Comparison of ENCODE assay signal across 1 fruit fly cellular context in the genomic region with DNA sequence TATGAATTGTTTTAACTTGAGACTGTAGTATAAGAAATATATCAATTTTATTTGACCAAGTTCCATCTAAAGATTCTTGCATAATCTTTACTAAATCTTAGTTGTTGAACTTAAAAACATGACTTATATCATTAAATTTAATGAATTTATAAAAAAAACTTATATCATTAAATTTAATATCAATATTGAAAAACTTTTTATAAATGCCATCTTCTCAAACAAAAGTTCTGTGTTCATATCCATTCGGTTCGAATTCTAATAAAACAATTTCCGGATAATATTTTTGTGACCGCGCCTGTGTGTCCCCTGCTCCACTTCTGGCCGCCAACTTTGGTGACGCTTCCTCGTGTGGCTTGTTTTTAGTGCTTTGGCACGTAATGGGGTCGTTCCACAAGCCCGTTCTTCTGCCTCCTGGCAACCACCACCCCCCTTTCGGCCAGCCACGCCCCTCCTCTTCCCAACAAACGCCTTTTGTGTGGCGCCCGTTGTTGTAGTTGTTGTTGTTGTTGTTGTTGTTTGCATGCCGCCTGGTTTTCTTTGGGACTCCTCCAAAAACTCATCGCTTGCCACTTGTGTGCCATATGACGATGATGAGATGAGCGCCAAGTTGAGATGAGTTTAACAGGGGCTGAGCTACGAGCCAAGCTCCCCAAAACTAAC.
TF ChIP-seq lines count a peak whose summit lies in the region.

No protein-coding gene starts in this region.

TF ChIP-seq in whole organism, embryonic, 481 proteins besides CTCF, POLR2A, EP300 and RAD21 (continued from another document):
- no peak for TF ChIP-seq CG4282 (GFP tag; optimal IDR thresholded peaks at IDR 0.05; lab: Kevin White, UChicago)
- peak; percentile 3 for TF ChIP-seq CG7839 (tag; optimal IDR thresholded peaks at IDR 0.05; lab: Kevin White, UChicago)
- no peak for TF ChIP-seq Oaz (GFP tag; IDR thresholded peaks at IDR 0.05; lab: Robert Waterston, UW)
- peak; percentile 86 for TF ChIP-seq abd-A (tag; optimal IDR thresholded peaks at IDR 0.05; lab: Kevin White, UChicago)
- no peak for TF ChIP-seq CG15073 (GFP tag; optimal IDR thresholded peaks at IDR 0.05; lab: Kevin White, UChicago)
- 0 out of 2 replicates have a peak, but pooled peaks have one; percentile 13 for TF ChIP-seq CG14014 (GFP tag; IDR thresholded peaks at IDR 0.05; lab: Robert Waterston, UW)
- no peak for TF ChIP-seq Nf-YC (tag; optimal IDR thresholded peaks at IDR 0.05; lab: Kevin White, UChicago)
- no peak for TF ChIP-seq CG34376 (GFP tag; optimal IDR thresholded peaks at IDR 0.05; lab: Kevin White, UChicago)
- TF ChIP-seq eyg (GFP tag; optimal IDR thresholded peaks at IDR 0.05; lab: Kevin White, UChicago), result no peak
- peak; percentile 13 for TF ChIP-seq PHDP (tag; optimal IDR thresholded peaks at IDR 0.05; lab: Kevin White, UChicago)
- peak; percentile 25 for TF ChIP-seq grau (tag; optimal IDR thresholded peaks at IDR 0.05; lab: Kevin White, UChicago)
- peak; percentile 61 for TF ChIP-seq CG13894 (tag; optimal IDR thresholded peaks at IDR 0.05; lab: Kevin White, UChicago)
- no peak for TF ChIP-seq CG6254 (GFP tag; optimal IDR thresholded peaks at IDR 0.05; lab: Kevin White, UChicago)
- no peak for TF ChIP-seq B-H2 (GFP tag; optimal IDR thresholded peaks at IDR 0.05; lab: Kevin White, UChicago)
- TF ChIP-seq Hr51 (GFP tag; optimal IDR thresholded peaks at IDR 0.05; lab: Kevin White, UChicago), result peak in 1 of 2 experiments; percentile 39
- no peak for TF ChIP-seq ato (GFP tag; IDR thresholded peaks at IDR 0.05; lab: Robert Waterston, UW; ENCODE audit: partially characterized antibody)
- TF ChIP-seq wdn (GFP tag; IDR thresholded peaks at IDR 0.05; lab: Robert Waterston, UW), result no peak
- peak; percentile 43 for TF ChIP-seq CG7556 (GFP tag; optimal IDR thresholded peaks at IDR 0.05; lab: Kevin White, UChicago)
- 0 out of 2 replicates have a peak, but pooled peaks have one; percentile 28 for TF ChIP-seq CG32532 (GFP tag; IDR thresholded peaks at IDR 0.05; lab: Robert Waterston, UW)
- peak; percentile 18 for TF ChIP-seq CG18262 (tag; optimal IDR thresholded peaks at IDR 0.05; lab: Kevin White, UChicago)
- TF ChIP-seq fu2 (GFP tag; optimal IDR thresholded peaks at IDR 0.05; lab: Kevin White, UChicago), result no peak
- no peak for TF ChIP-seq MESR4 (GFP tag; optimal IDR thresholded peaks at IDR 0.05; lab: Kevin White, UChicago)
- peak; percentile 69 for TF ChIP-seq crol (GFP tag; IDR thresholded peaks at IDR 0.05; lab: Robert Waterston, UW)
- TF ChIP-seq Fer1 (GFP tag; optimal IDR thresholded peaks at IDR 0.05; lab: Kevin White, UChicago), result peak; percentile 15
- TF ChIP-seq CG15269 (tag; optimal IDR thresholded peaks at IDR 0.05; lab: Kevin White, UChicago), result peak; percentile 1
- no peak for TF ChIP-seq NFAT (GFP tag; IDR thresholded peaks at IDR 0.05; lab: Robert Waterston, UW)
- TF ChIP-seq CG11085 (GFP tag; IDR thresholded peaks at IDR 0.05; lab: Robert Waterston, UW), result no peak
- TF ChIP-seq nmo (GFP tag; optimal IDR thresholded peaks at IDR 0.05; lab: Kevin White, UChicago), result peak; percentile 1
- peak; percentile 55; the same call in 1 of the 2 replicates for TF ChIP-seq CG11696 (GFP tag; IDR thresholded peaks at IDR 0.05; lab: Robert Waterston, UW)
- TF ChIP-seq CG9437 (GFP tag; optimal IDR thresholded peaks at IDR 0.05; lab: Kevin White, UChicago), result peak; percentile 1
- TF ChIP-seq Hr3 (GFP tag; optimal IDR thresholded peaks at IDR 0.05; lab: Kevin White, UChicago), result peak; percentile 3
- TF ChIP-seq CG17186 (GFP tag; optimal IDR thresholded peaks at IDR 0.05; lab: Kevin White, UChicago), result no peak
- peak; percentile 25 for TF ChIP-seq Oli (tag; optimal IDR thresholded peaks at IDR 0.05; lab: Kevin White, UChicago)
- TF ChIP-seq CG4360 (GFP tag; IDR thresholded peaks at IDR 0.05; lab: Robert Waterston, UW), result peak; percentile 50; the same call in 1 of the 2 replicates
- TF ChIP-seq CG11504 (tag; optimal IDR thresholded peaks at IDR 0.05; lab: Kevin White, UChicago), result peak; percentile 47
- TF ChIP-seq Meics (GFP tag; optimal IDR thresholded peaks at IDR 0.05; lab: Kevin White, UChicago), result peak; percentile 3
- peak; percentile 28 for TF ChIP-seq CoRest (tag; optimal IDR thresholded peaks at IDR 0.05; lab: Kevin White, UChicago)
